Fruit fly (Drosophila melanogaster) whole organism, larva: ENCODE results near the gene CG18661.
A peak's percentile ranks its signal among the peaks of the same experiment; 100 is the strongest.

Experiments
- noc ChIP-seq: fragments of 200-800 bp; sonication (Bioruptor generic); optimal IDR thresholded peaks from 3 replicates; lab custom pipeline; 2019; ENCODE audit warnings: missing biosample characterization, mild to moderate bottlenecking, missing genetic modification characterization, moderate library complexity

CG18661 gene

dm6 chr2L:8972905-8973304 is 24.5 kb upstream of the CG18661 start:
- TF ChIP-seq noc (tag; lab: Kevin White, UChicago), result no peak

dm6 chr2L:8974506-8974905 is 22.9 kb upstream of the CG18661 start:
- TF ChIP-seq noc (tag; lab: Kevin White, UChicago), result no peak

dm6 chr2L:8975328-8975727 is 22.1 kb upstream of the CG18661 start, which contains the start of gene CG9541:
Gene CG9541 (minus strand): TSS chr2L:8975428.
- no peak for TF ChIP-seq noc (tag; lab: Kevin White, UChicago)

dm6 chr2L:8980359-8980758 is 17.0 kb upstream of the CG18661 start, which contains the start of gene CG18662:
Gene CG18662 (plus strand): TSS chr2L:8980659.
- no peak for TF ChIP-seq noc (tag; lab: Kevin White, UChicago)

dm6 chr2L:8982584-8983302 is 14.7 kb upstream of the CG18661 start:
- no peak for TF ChIP-seq noc (tag; lab: Kevin White, UChicago)

- TF ChIP-seq noc (tag; lab: Kevin White, UChicago), result peak; percentile 86
Observed at dm6 chr2L:8984614-8985318, 12.6 kb upstream of the CG18661 start, which contains the start of gene CG13101. Gene CG13101 (minus strand): TSS chr2L:8984872.

dm6 chr2L:8987251-8987937 is 10.0 kb upstream of the CG18661 start:
- peak; percentile 96 for TF ChIP-seq noc (tag; lab: Kevin White, UChicago)

dm6 chr2L:8989037-8989591 is 8.3 kb upstream of the CG18661 start, which contains the start of gene rost:
Gene rost (minus strand): TSS chr2L:8989539.
- peak; percentile 68 for TF ChIP-seq noc (tag; lab: Kevin White, UChicago)

dm6 chr2L:8991583-8991982 is 5.8 kb upstream of the CG18661 start, which contains the start of gene CG9555:
Gene CG9555 (plus strand): TSS chr2L:8991735.
- no peak for TF ChIP-seq noc (tag; lab: Kevin White, UChicago)

dm6 chr2L:8993650-8994441 is 3.6 kb upstream of the CG18661 start, which contains the start of gene CG17906:
Gene CG17906 (plus strand): TSS chr2L:8994391.
- peak; percentile 82 for TF ChIP-seq noc (tag; lab: Kevin White, UChicago)

- TF ChIP-seq noc (tag; lab: Kevin White, UChicago), result no peak
Observed at dm6 chr2L:8998237-8998636, 832 bp downstream of the CG18661 start, which contains the start of gene Try29F. Gene Try29F (plus strand): TSS chr2L:8998537.

dm6 chr2L:9010267-9010666 is 12.9 kb downstream of the CG18661 start, which contains the start of gene CG9568:
Gene CG9568 (plus strand): TSS chr2L:9010583.
- no peak for TF ChIP-seq noc (tag; lab: Kevin White, UChicago)

dm6 chr2L:9011543-9012238 is 14.3 kb downstream of the CG18661 start, which contains the start of gene CG13102:
Gene CG13102 (plus strand): TSS chr2L:9012188.
- TF ChIP-seq noc (tag; lab: Kevin White, UChicago), result peak; percentile 59

dm6 chr2L:9013968-9014367 is 16.6 kb downstream of the CG18661 start, which contains the start of gene Rcd-1r:
Gene Rcd-1r (minus strand): TSS chr2L:9014068.
- no peak for TF ChIP-seq noc (tag; lab: Kevin White, UChicago)
